Fruit fly (Drosophila melanogaster) whole organism, embryonic: ENCODE data around the gene Tomosyn.

Source experiments
- Abd-B ChIP-seq: fragments of 200-800 bp; sonication (Bioruptor generic); optimal IDR thresholded peaks from 2 replicates; lab custom pipeline; 2018; ENCODE audit warnings: missing biosample characterization, mild to moderate bottlenecking, missing genetic modification characterization, moderate library complexity
- BtbVII ChIP-seq: fragments of 200-800 bp; sonication (Bioruptor generic); optimal IDR thresholded peaks from 3 replicates; lab custom pipeline; 2017; ENCODE audit warnings: missing biosample characterization, mild to moderate bottlenecking, missing genetic modification characterization
- Bteb2 ChIP-seq: fragments of 200-800 bp; sonication (Bioruptor generic); optimal IDR thresholded peaks from 2 replicates; lab custom pipeline; 2016; ENCODE audit warnings: missing biosample characterization, missing genetic modification characterization
- CG13287 ChIP-seq: fragments of 200-800 bp; sonication (Bioruptor generic); IDR thresholded peaks from 2 replicates; pipeline ENCODE4 v1.3.6; 2022; ENCODE audit warnings: missing biosample characterization, missing genetic modification characterization; ENCODE audit not compliant: partially characterized antibody
- CG14014 ChIP-seq: fragments of 200-800 bp; sonication (Bioruptor generic); IDR thresholded peaks from 2 replicates; pipeline ENCODE4 v1.3.6; 2022; ENCODE audit warnings: missing biosample characterization, missing genetic modification characterization
- CG1603 ChIP-seq: fragments of 200-800 bp; sonication (Bioruptor generic); optimal IDR thresholded peaks from 2 replicates; lab custom pipeline; 2019; ENCODE audit warnings: missing biosample characterization, mild to moderate bottlenecking, missing genetic modification characterization, moderate library complexity
- CG17361 ChIP-seq: fragments of 200-800 bp; sonication (Bioruptor generic); IDR thresholded peaks from 3 replicates; pipeline ENCODE4 v1.3.6; 2022; ENCODE audit warnings: missing biosample characterization, missing genetic modification characterization
- CG17802 ChIP-seq: fragments of 200-800 bp; sonication (Bioruptor generic); optimal IDR thresholded peaks from 2 replicates; lab custom pipeline; 2018; ENCODE audit warnings: missing biosample characterization, mild to moderate bottlenecking, missing genetic modification characterization, moderate library complexity
- CG1832 ChIP-seq: fragments of 200-800 bp; sonication (Bioruptor generic); optimal IDR thresholded peaks from 2 replicates; lab custom pipeline; 2017; ENCODE audit warnings: missing biosample characterization, mild to moderate bottlenecking, missing genetic modification characterization, inconsistent platforms
- CG18619 ChIP-seq: fragments of 200-800 bp; sonication (Bioruptor generic); optimal IDR thresholded peaks from 3 replicates; lab custom pipeline; 2017; ENCODE audit warnings: missing biosample characterization, mild to moderate bottlenecking, missing genetic modification characterization
- CG2199 ChIP-seq: fragments of 200-800 bp; sonication (Bioruptor generic); IDR thresholded peaks from 3 replicates; pipeline ENCODE4 v1.3.6; 2022; ENCODE audit warnings: missing biosample characterization, missing genetic modification characterization
- CG30403 ChIP-seq: fragments of 200-800 bp; sonication (Bioruptor generic); optimal IDR thresholded peaks from 3 replicates; lab custom pipeline; 2016; ENCODE audit warnings: missing biosample characterization, missing genetic modification characterization
- CG30431 ChIP-seq: fragments of 200-800 bp; sonication (Bioruptor generic); optimal IDR thresholded peaks from 2 replicates; lab custom pipeline; 2017; ENCODE audit warnings: missing biosample characterization, missing genetic modification characterization
- CG43689 ChIP-seq: fragments of 200-800 bp; sonication (Bioruptor generic); IDR thresholded peaks from 2 replicates; pipeline ENCODE4 v1.3.6; 2022; ENCODE audit warnings: missing biosample characterization, missing genetic modification characterization
- CG4730 ChIP-seq: fragments of 200-800 bp; sonication (Bioruptor generic); IDR thresholded peaks from 2 replicates; pipeline ENCODE4 v1.3.6; 2022; ENCODE audit warnings: missing biosample characterization, missing genetic modification characterization
- CG4854 ChIP-seq: fragments of 200-800 bp; sonication (Bioruptor generic); optimal IDR thresholded peaks from 2 replicates; lab custom pipeline; 2016; ENCODE audit warnings: missing biosample characterization, missing genetic modification characterization, inconsistent platforms
- CG7928 ChIP-seq: fragments of 200-800 bp; sonication (Bioruptor generic); optimal IDR thresholded peaks from 2 replicates; lab custom pipeline; 2017; ENCODE audit warnings: missing biosample characterization, mild to moderate bottlenecking, missing genetic modification characterization
- CG8944 ChIP-seq: fragments of 200-800 bp; sonication (Bioruptor generic); optimal IDR thresholded peaks from 3 replicates; lab custom pipeline; 2016; ENCODE audit warnings: missing biosample characterization, missing genetic modification characterization
- CoRest ChIP-seq: fragments of 200-800 bp; sonication (Bioruptor generic); optimal IDR thresholded peaks from 3 replicates; lab custom pipeline; 2018; ENCODE audit warnings: missing biosample characterization, mild to moderate bottlenecking, missing genetic modification characterization, moderate library complexity
- Fer1 ChIP-seq: fragments of 200-800 bp; sonication (Bioruptor generic); optimal IDR thresholded peaks from 2 replicates; lab custom pipeline; 2017; ENCODE audit warnings: missing biosample characterization, mild to moderate bottlenecking, missing genetic modification characterization
- Hand ChIP-seq: fragments of 200-800 bp; sonication (Bioruptor generic); optimal IDR thresholded peaks from 2 replicates; lab custom pipeline; 2017; ENCODE audit warnings: mild to moderate bottlenecking, missing biosample characterization, missing genetic modification reagents, missing genetic modification characterization
- Hr3 ChIP-seq: fragments of 200-800 bp; sonication (Bioruptor generic); optimal IDR thresholded peaks from 3 replicates; lab custom pipeline; 2016; ENCODE audit warnings: missing biosample characterization, missing genetic modification characterization
- Lim3 ChIP-seq: fragments of 200-800 bp; sonication (Bioruptor generic); IDR thresholded peaks from 2 replicates; pipeline ENCODE4 v1.3.6; 2022; ENCODE audit warnings: missing biosample characterization, missing genetic modification characterization
- Nf-YC ChIP-seq: fragments of 200-800 bp; optimal IDR thresholded peaks from 3 replicates; lab custom pipeline; 2019; ENCODE audit warnings: missing biosample characterization, mild to moderate bottlenecking, missing genetic modification characterization, moderate library complexity
- Opbp ChIP-seq: fragments of 200-800 bp; sonication (Bioruptor generic); IDR thresholded peaks from 3 replicates; pipeline ENCODE4 v1.3.6; 2022; ENCODE audit warnings: missing biosample characterization, missing genetic modification characterization; ENCODE audit not compliant: partially characterized antibody
- Ravus ChIP-seq: fragments of 200-800 bp; sonication (Bioruptor generic); IDR thresholded peaks from 2 replicates; pipeline ENCODE4 v1.3.6; 2022; ENCODE audit warnings: missing biosample characterization, missing genetic modification characterization
- Sry-β ChIP-seq: fragments of 200-800 bp; sonication (Bioruptor generic); optimal IDR thresholded peaks from 2 replicates; lab custom pipeline; 2018; ENCODE audit warnings: missing biosample characterization, mild to moderate bottlenecking, missing genetic modification characterization, moderate library complexity
- Vsx1 ChIP-seq: fragments of 200-800 bp; sonication (Bioruptor generic); optimal IDR thresholded peaks from 2 replicates; lab custom pipeline; 2017; ENCODE audit warnings: missing biosample characterization, mild to moderate bottlenecking, missing genetic modification characterization, missing genetic modification reagents
- ato ChIP-seq: fragments of 200-800 bp; sonication (Bioruptor generic); IDR thresholded peaks from 2 replicates; pipeline ENCODE4 v1.3.6; 2022; ENCODE audit warnings: missing biosample characterization, missing genetic modification characterization; ENCODE audit not compliant: partially characterized antibody
- bsh ChIP-seq, 2 experiments: fragments of 200-800 bp; sonication (Bioruptor generic); optimal IDR thresholded peaks; 2 replicates each; lab custom pipeline; 2017 to 2018; ENCODE audit warnings: mild to moderate bottlenecking in 2 of 2, missing biosample characterization in 2 of 2, missing genetic modification characterization in 2 of 2, moderate library complexity in 1 of 2
- cato ChIP-seq: fragments of 200-800 bp; sonication (Bioruptor generic); optimal IDR thresholded peaks from 2 replicates; lab custom pipeline; 2016; ENCODE audit warnings: missing biosample characterization, missing genetic modification characterization, borderline replicate concordance
- fd3F ChIP-seq: fragments of 200-800 bp; sonication (Bioruptor generic); optimal IDR thresholded peaks from 2 replicates; lab custom pipeline; 2018; ENCODE audit warnings: missing biosample characterization, mild to moderate bottlenecking, missing genetic modification characterization, moderate library complexity
- gem ChIP-seq: fragments of 200-800 bp; sonication (Bioruptor generic); optimal IDR thresholded peaks from 2 replicates; lab custom pipeline; 2019; ENCODE audit warnings: missing biosample characterization, mild to moderate bottlenecking, missing genetic modification characterization, moderate library complexity
- hbn ChIP-seq: fragments of 200-800 bp; sonication (Bioruptor generic); IDR thresholded peaks from 2 replicates; pipeline ENCODE4 v1.3.6; 2022; ENCODE audit warnings: missing biosample characterization, missing genetic modification characterization; ENCODE audit not compliant: partially characterized antibody
- her ChIP-seq: fragments of 200-800 bp; sonication (Bioruptor generic); optimal IDR thresholded peaks from 2 replicates; lab custom pipeline; 2016; ENCODE audit warnings: missing biosample characterization, missing genetic modification characterization
- inv ChIP-seq: fragments of 200-800 bp; sonication (Bioruptor generic); IDR thresholded peaks from 2 replicates; pipeline ENCODE4 v1.3.6; 2022; ENCODE audit warnings: missing biosample characterization, missing genetic modification characterization; ENCODE audit not compliant: partially characterized antibody
- knrl ChIP-seq: fragments of 200-800 bp; sonication (Bioruptor generic); IDR thresholded peaks from 3 replicates; pipeline ENCODE4 v1.3.6; 2022; ENCODE audit warnings: missing biosample characterization, missing genetic modification characterization; ENCODE audit not compliant: partially characterized antibody
- mam ChIP-seq: fragments of 200-800 bp; sonication (Bioruptor generic); optimal IDR thresholded peaks from 3 replicates; lab custom pipeline; 2016; ENCODE audit warnings: missing biosample characterization, missing genetic modification characterization
- onecut ChIP-seq: fragments of 200-800 bp; sonication (Bioruptor generic); IDR thresholded peaks from 2 replicates; pipeline ENCODE4 v1.3.6; 2022; ENCODE audit warnings: missing biosample characterization, missing genetic modification characterization
- pfk ChIP-seq: fragments of 200-800 bp; sonication (Bioruptor generic); optimal IDR thresholded peaks from 2 replicates; lab custom pipeline; 2018; ENCODE audit warnings: missing biosample characterization, mild to moderate bottlenecking, missing genetic modification characterization, moderate library complexity
- pros ChIP-seq: fragments of 200-800 bp; sonication (Bioruptor generic); optimal IDR thresholded peaks from 3 replicates; lab custom pipeline; 2019; ENCODE audit warnings: missing biosample characterization, mild to moderate bottlenecking, missing genetic modification characterization, moderate library complexity
- psq ChIP-seq: fragments of 200-800 bp; sonication (Bioruptor generic); optimal IDR thresholded peaks from 2 replicates; lab custom pipeline; 2017; ENCODE audit warnings: missing biosample characterization, missing genetic modification characterization
- salm ChIP-seq: fragments of 200-800 bp; sonication (Bioruptor generic); optimal IDR thresholded peaks from 2 replicates; lab custom pipeline; 2018; ENCODE audit warnings: missing biosample characterization, mild to moderate bottlenecking, missing genetic modification characterization
- sc ChIP-seq, 3 experiments: fragments of >200 bp in 2 of 3; fragments of 200-800 bp in 1 of 3; sonication (Bioruptor generic) in 1 of 3; optimal IDR thresholded peaks; 2 replicates in 2 of 3; 3 replicates in 1 of 3; lab custom pipeline; 2017; ENCODE audit warnings: mild to moderate bottlenecking in 1 of 3, missing biosample characterization in 1 of 3, missing genetic modification characterization in 1 of 3, missing genetic modification reagents in 1 of 3
- sob ChIP-seq: fragments of 200-800 bp; sonication (Bioruptor generic); IDR thresholded peaks from 2 replicates; pipeline ENCODE4 v1.3.6; 2022; ENCODE audit warnings: missing biosample characterization, missing genetic modification characterization
- sr ChIP-seq: fragments of 200-800 bp; sonication (Bioruptor generic); IDR thresholded peaks from 3 replicates; pipeline ENCODE4 v1.3.6; 2022; ENCODE audit warnings: missing biosample characterization, missing genetic modification characterization
- tap ChIP-seq: fragments of 200-800 bp; optimal IDR thresholded peaks from 3 replicates; lab custom pipeline; 2019; ENCODE audit warnings: missing biosample characterization, mild to moderate bottlenecking, missing genetic modification characterization, moderate library complexity
- zfh2 ChIP-seq: fragments of 200-800 bp; sonication (Bioruptor generic); optimal IDR thresholded peaks from 2 replicates; lab custom pipeline; 2016; ENCODE audit warnings: missing biosample characterization, missing genetic modification characterization

Tomosyn gene

DNA sequence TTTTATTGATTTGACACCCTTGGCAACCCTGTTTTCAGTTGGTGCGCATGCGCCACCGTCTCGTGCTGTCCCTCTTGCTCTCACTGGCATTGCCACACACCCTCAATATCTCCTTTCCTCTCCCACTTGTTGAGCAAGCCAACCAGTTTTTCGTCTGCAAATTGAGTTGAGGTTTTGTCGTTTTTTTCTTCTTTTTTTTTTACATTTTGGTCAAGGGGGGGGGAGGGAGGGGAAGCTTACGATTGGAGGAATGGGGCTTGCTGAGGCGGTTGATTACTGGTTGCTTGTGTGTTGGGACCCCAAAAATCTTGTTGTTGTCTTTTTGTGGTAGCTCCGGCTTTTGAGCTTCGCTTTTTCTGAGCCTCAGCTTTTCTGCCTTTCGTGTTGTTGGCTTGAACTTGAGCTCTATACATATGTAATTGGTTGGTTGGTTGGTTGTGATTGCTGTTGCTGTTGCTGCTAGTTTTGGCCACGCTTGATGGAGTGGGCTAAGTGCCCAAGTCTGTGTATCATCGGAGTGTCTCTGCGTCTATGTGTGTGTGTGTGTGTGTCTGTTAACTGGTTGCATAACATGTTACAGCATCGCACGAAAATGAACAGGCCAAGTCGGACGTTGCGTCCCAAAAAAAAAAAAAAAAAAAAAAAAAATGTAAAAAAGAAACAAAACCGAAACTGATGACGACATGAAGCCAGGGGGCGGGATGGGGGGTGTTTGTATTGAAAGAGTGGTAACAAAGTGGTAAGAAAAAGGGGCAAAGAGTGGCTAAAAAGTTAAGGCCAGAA is 45.3 kb downstream of the Tomosyn start (continued):
- no peak for TF ChIP-seq Lim3 (GFP tag; lab: Robert Waterston, UW)
- no peak for TF ChIP-seq mam (GFP tag; lab: Kevin White, UChicago)
- TF ChIP-seq Nf-YC (tag; lab: Kevin White, UChicago), result peak; percentile 69
- TF ChIP-seq Abd-B (GFP tag; lab: Kevin White, UChicago), result no peak
- peak; percentile 70 for TF ChIP-seq pros (GFP tag; lab: Kevin White, UChicago)
- TF ChIP-seq bsh (GFP tag; optimal IDR thresholded peaks at IDR 0.05; lab: Kevin White, UChicago), result peak in 1 of 2 experiments; percentile 69
- TF ChIP-seq Hand (GFP tag; lab: Kevin White, UChicago), result no peak
- no peak for TF ChIP-seq CG8944 (GFP tag; lab: Kevin White, UChicago)
- TF ChIP-seq CG14014 (GFP tag; lab: Robert Waterston, UW), result no peak
- TF ChIP-seq psq (GFP tag; lab: Kevin White, UChicago), result peak; percentile 28
- no peak for TF ChIP-seq CG1603 (tag; lab: Kevin White, UChicago)
- peak; percentile 70 for TF ChIP-seq CG1832
- peak; percentile 22; the same call in 1 of the 2 replicates for TF ChIP-seq onecut (GFP tag; lab: Robert Waterston, UW)
- no peak for TF ChIP-seq CG43689 (GFP tag; lab: Robert Waterston, UW)
- TF ChIP-seq CG30403 (GFP tag; lab: Kevin White, UChicago), result no peak
- no peak for TF ChIP-seq salm (tag; lab: Kevin White, UChicago)
- no peak for TF ChIP-seq CG4730 (GFP tag; lab: Robert Waterston, UW)
- TF ChIP-seq CG17361, result 0 out of 3 replicates have a peak, but pooled peaks have one; percentile 0
- TF ChIP-seq tap (tag; lab: Kevin White, UChicago), result no peak
- no peak for TF ChIP-seq CG30431 (GFP tag; lab: Kevin White, UChicago)
- TF ChIP-seq inv, result no peak
- TF ChIP-seq CG18619, result peak; percentile 3
- no peak for TF ChIP-seq CG2199
- TF ChIP-seq Opbp, result no peak
- no peak for TF ChIP-seq pfk
- TF ChIP-seq Ravus (GFP tag; lab: Robert Waterston, UW), result no peak
- TF ChIP-seq sob, result no peak
- TF ChIP-seq Vsx1 (GFP tag; lab: Kevin White, UChicago), result no peak
- no peak for TF ChIP-seq her (GFP tag; lab: Kevin White, UChicago)
- TF ChIP-seq zfh2 (GFP tag; lab: Kevin White, UChicago), result no peak
- no peak for TF ChIP-seq hbn (GFP tag; lab: Robert Waterston, UW)
- TF ChIP-seq ato, result no peak
- TF ChIP-seq Hr3 (GFP tag; lab: Kevin White, UChicago), result no peak
- TF ChIP-seq gem, result no peak
- no peak for TF ChIP-seq CG4854 (GFP tag; lab: Kevin White, UChicago)
- no peak for TF ChIP-seq fd3F (GFP tag; lab: Kevin White, UChicago)
- no peak for TF ChIP-seq BtbVII
- peak; percentile 28 for TF ChIP-seq CoRest (tag; lab: Kevin White, UChicago)
- no peak for TF ChIP-seq CG13287 (GFP tag; lab: Robert Waterston, UW)
- no peak for TF ChIP-seq sc (optimal IDR thresholded peaks at IDR 0.05; lab: Kevin White, UChicago)
- no peak for TF ChIP-seq sc (GFP tag; optimal IDR thresholded peaks at IDR 0.05; lab: Kevin White, UChicago)
- TF ChIP-seq sr, result no peak
- no peak for TF ChIP-seq Sry-β
- no peak for TF ChIP-seq cato (GFP tag; lab: Kevin White, UChicago)
- no peak for TF ChIP-seq knrl (GFP tag; lab: Robert Waterston, UW)
- TF ChIP-seq CG7928 (GFP tag; lab: Kevin White, UChicago), result no peak
- no peak for TF ChIP-seq CG17802
- TF ChIP-seq Fer1, result no peak
- no peak for TF ChIP-seq Bteb2 (GFP tag; lab: Kevin White, UChicago)
